Worm (Caenorhabditis elegans) whole organism, L4 larva: ENCODE data around the gene hsp-75.
"Not testable (repeated sequence)": the region's sequence is repeated elsewhere in the genome, so short reads cannot be mapped to it uniquely, and the experiment has no call there.

ENCODE experiments used
- T26A8.4 ChIP-seq: fragments of 200-800 bp; sonication (Bioruptor generic); IDR thresholded peaks from 2 replicates; pipeline ENCODE4 v1.3.6; 2022; ENCODE audit warnings: missing genetic modification characterization, missing compliant biosample characterization
- ZK337.2 ChIP-seq: fragments of 200-800 bp; sonication (Bioruptor generic); IDR thresholded peaks from 2 replicates; pipeline ENCODE4 v1.3.6; 2022; ENCODE audit warnings: missing genetic modification reagents, missing genetic modification characterization, missing compliant biosample characterization
- daf-12 ChIP-seq: fragments of 150-350 bp; optimal IDR thresholded peaks from 2 replicates; lab custom pipeline; 2014; ENCODE audit warnings: missing biosample characterization, missing genetic modification reagents, missing genetic modification characterization
- dmd-8 ChIP-seq: fragments of 200-800 bp; sonication (Bioruptor generic); IDR thresholded peaks from 2 replicates; pipeline ENCODE4 v1.3.6; 2022; ENCODE audit warnings: missing genetic modification characterization, missing compliant biosample characterization
- lin-13 ChIP-seq: fragments of 150-350 bp; optimal IDR thresholded peaks from 2 replicates; lab custom pipeline; 2014; ENCODE audit warnings: missing biosample characterization, missing genetic modification reagents, missing genetic modification characterization
- mdl-1 ChIP-seq, 2 experiments: fragments of 150-350 bp in 1 of 2; sonication (generic microtip) in 1 of 2; optimal IDR thresholded peaks; 2 replicates each; lab custom pipeline; 2014 to 2017; ENCODE audit warnings: missing biosample characterization in 2 of 2, missing genetic modification characterization in 2 of 2
- nhr-42 ChIP-seq: fragments of 200-800 bp; sonication (Bioruptor generic); IDR thresholded peaks from 2 replicates; pipeline ENCODE4 v1.3.6; 2022; ENCODE audit warnings: missing genetic modification characterization, missing compliant biosample characterization
- nhr-6 ChIP-seq: fragments of 150-350 bp; optimal IDR thresholded peaks from 2 replicates; lab custom pipeline; 2014; ENCODE audit warnings: missing biosample characterization, missing genetic modification characterization
- pha-4 ChIP-seq, 2 experiments: fragments of 150-350 bp in 1 of 2; fragments of 200-800 bp in 1 of 2; sonication (Bioruptor generic) in 1 of 2; IDR thresholded peaks in 1 of 2; optimal IDR thresholded peaks in 1 of 2; 2 replicates each; pipeline versions ENCODE4 v1.3.6 to Lab custom; 2014 to 2022; ENCODE audit warnings: missing genetic modification characterization in 2 of 2, missing genetic modification reagents in 2 of 2, missing biosample characterization in 1 of 2, missing compliant biosample characterization in 1 of 2
- unc-62 ChIP-seq, 3 experiments: fragments of 150-350 bp in 1 of 3; sonication (generic microtip); optimal IDR thresholded peaks in 2 of 3; peaks in 1 of 3; 1 replicate in 1 of 3; 2 replicates in 2 of 3; lab custom pipeline; 2014 to 2017; ENCODE audit warnings: missing biosample characterization in 3 of 3, missing genetic modification characterization in 3 of 3, missing genetic modification reagents in 3 of 3, missing genotype in 1 of 3

ce11 chrIII:7235660-7236059, 9.2 kb upstream of the hsp-75 start:
- not testable (repeated sequence) for TF ChIP-seq lin-13 (GFP tag; lab: Kevin White, UChicago); T26A8.4 (GFP tag; lab: Robert Waterston, UW); dmd-8; nhr-6; unc-62 (GFP tag; optimal IDR thresholded peaks at IDR 0.05 in 1 of 2; lab: Kevin White, UChicago); unc-62 (tag; optimal IDR thresholded peaks at IDR 0.05; lab: Kevin White, UChicago); mdl-1 (tag; optimal IDR thresholded peaks at IDR 0.05; lab: Kevin White, UChicago); pha-4 (GFP tag; IDR thresholded peaks at IDR 0.05; lab: Robert Waterston, UW); pha-4 (tag; optimal IDR thresholded peaks at IDR 0.05; lab: Kevin White, UChicago); daf-12 (tag; lab: Kevin White, UChicago); ZK337.2; nhr-42
